Fruit fly (Drosophila melanogaster) whole organism, pupa: ENCODE measurements around the gene Dip-C.

Experiments used
- CG10348 ChIP-seq: fragments of 200-800 bp; sonication (Bioruptor generic); IDR thresholded peaks from 2 replicates; pipeline ENCODE4 v1.3.6; 2022; ENCODE audit warnings: missing biosample characterization, missing genetic modification characterization
- CG15710 ChIP-seq: fragments of 200-800 bp; sonication (Bioruptor generic); optimal IDR thresholded peaks from 2 replicates; lab custom pipeline; 2018; ENCODE audit warnings: missing biosample characterization, mild to moderate bottlenecking, missing genetic modification characterization, moderate library complexity
- CG17806 ChIP-seq: fragments of 200-800 bp; sonication (Bioruptor generic); optimal IDR thresholded peaks from 2 replicates; lab custom pipeline; 2018; ENCODE audit warnings: missing biosample characterization, mild to moderate bottlenecking, missing genetic modification characterization, moderate library complexity
- CG4496 ChIP-seq: fragments of 200-800 bp; sonication (Bioruptor generic); IDR thresholded peaks from 3 replicates; pipeline ENCODE4 v1.3.6; 2022; ENCODE audit warnings: missing biosample characterization, missing genetic modification characterization
- Ets98B ChIP-seq: fragments of 200-800 bp; sonication (Bioruptor generic); IDR thresholded peaks from 2 replicates; pipeline ENCODE4 v1.3.6; 2022; ENCODE audit warnings: missing biosample characterization, missing genetic modification characterization

dm6 chr3R:12398054-12398453 lies 15.5 kb downstream of the Dip-C start:
- TF ChIP-seq CG4496 (GFP tag; lab: Robert Waterston, UW) (no peak), CG10348 (no peak), CG17806 (no peak), CG15710 (tag; lab: Kevin White, UChicago) (no peak), Ets98B (GFP tag; lab: Robert Waterston, UW) (no peak)
